Worm (Caenorhabditis elegans): ENCODE results near the gene K08D12.4.

DNA sequence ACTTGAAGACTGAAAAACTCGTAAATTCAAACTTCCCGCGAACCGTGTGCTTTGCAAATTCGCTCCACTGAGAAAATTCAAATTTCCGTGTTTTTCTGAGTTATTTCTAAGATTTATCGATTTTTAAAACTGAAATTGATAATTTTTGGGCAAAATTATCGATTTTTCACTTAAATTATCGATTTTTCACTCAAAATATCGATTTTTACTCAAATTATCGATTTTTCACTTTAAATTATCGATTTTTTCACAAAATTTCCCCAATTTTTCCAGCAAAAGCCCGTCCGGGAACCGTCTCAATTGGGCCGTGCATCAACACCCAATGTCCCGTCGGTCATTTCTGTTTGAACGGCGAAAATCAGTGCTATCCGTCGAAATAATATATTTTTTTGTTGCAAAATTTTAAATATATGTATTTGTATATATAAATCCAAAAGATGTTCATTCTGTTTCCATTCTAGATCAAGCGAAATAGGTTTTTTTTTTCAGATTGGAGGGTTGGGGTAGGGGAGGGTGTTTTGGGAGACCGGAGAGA is 20.5 kb downstream of the K08D12.4 start:
- TF ChIP-seq ztf-29 (GFP tag; IDR thresholded peaks at IDR 0.05) (no peak), flt-1 (GFP tag; IDR thresholded peaks at IDR 0.05) (no peak), ztf-23 (GFP tag; IDR thresholded peaks at IDR 0.05) (no peak), cog-1 (tag; optimal IDR thresholded peaks at IDR 0.05) (no peak), klf-2 (GFP tag; conservative IDR thresholded peaks at IDR 0.05) (no peak), med-1 (GFP tag; optimal IDR thresholded peaks at IDR 0.05; ENCODE audit: insufficient read depth) (no peak)

Measured in whole organism, midembryonic.